Fruit fly (Drosophila melanogaster) whole organism, embryonic: ENCODE results near the gene Prp31.

Experiments
- Atf6 ChIP-seq: fragments of 200-800 bp; sonication (Bioruptor generic); IDR thresholded peaks from 2 replicates; pipeline ENCODE4 v1.3.6; 2022; ENCODE audit warnings: missing biosample characterization, missing genetic modification characterization
- Bgb ChIP-seq: fragments of 200-800 bp; sonication (Bioruptor generic); IDR thresholded peaks from 2 replicates; pipeline ENCODE4 v1.3.6; 2022; ENCODE audit warnings: missing biosample characterization, missing genetic modification characterization; ENCODE audit not compliant: partially characterized antibody
- CG10274 ChIP-seq: fragments of 200-800 bp; sonication (Bioruptor generic); optimal IDR thresholded peaks from 3 replicates; lab custom pipeline; 2017; ENCODE audit warnings: missing biosample characterization, mild to moderate bottlenecking, missing genetic modification characterization
- CG11398 ChIP-seq: fragments of 200-800 bp; sonication (Bioruptor generic); optimal IDR thresholded peaks from 2 replicates; lab custom pipeline; 2016; ENCODE audit warnings: missing biosample characterization, missing genetic modification characterization
- CG12299 ChIP-seq: fragments of 200-800 bp; sonication (Bioruptor generic); optimal IDR thresholded peaks from 2 replicates; lab custom pipeline; 2018; ENCODE audit warnings: missing biosample characterization, mild to moderate bottlenecking, missing genetic modification characterization
- CG12769 ChIP-seq: fragments of 200-800 bp; sonication (Bioruptor generic); optimal IDR thresholded peaks from 2 replicates; lab custom pipeline; 2019; ENCODE audit warnings: missing biosample characterization, mild to moderate bottlenecking, missing genetic modification characterization, moderate library complexity
- CG13287 ChIP-seq: fragments of 200-800 bp; sonication (Bioruptor generic); IDR thresholded peaks from 2 replicates; pipeline ENCODE4 v1.3.6; 2022; ENCODE audit warnings: missing biosample characterization, missing genetic modification characterization; ENCODE audit not compliant: partially characterized antibody
- CG15479 ChIP-seq: fragments of 200-800 bp; sonication (Bioruptor generic); optimal IDR thresholded peaks from 3 replicates; lab custom pipeline; 2019; ENCODE audit warnings: missing biosample characterization, mild to moderate bottlenecking, missing genetic modification characterization, moderate library complexity
- CG15514 ChIP-seq: fragments of 200-800 bp; sonication (Bioruptor generic); optimal IDR thresholded peaks from 3 replicates; lab custom pipeline; 2017; ENCODE audit warnings: missing biosample characterization, missing genetic modification characterization, mild to moderate bottlenecking, moderate library complexity, missing genetic modification reagents
- CG16813 ChIP-seq: fragments of 200-800 bp; sonication (Bioruptor generic); IDR thresholded peaks from 3 replicates; pipeline ENCODE4 v1.3.6; 2022; ENCODE audit warnings: missing biosample characterization, missing genetic modification characterization; ENCODE audit not compliant: partially characterized antibody
- CG17612 ChIP-seq: fragments of 200-800 bp; sonication (Bioruptor generic); IDR thresholded peaks from 2 replicates; pipeline ENCODE4 v1.3.6; 2022; ENCODE audit warnings: missing biosample characterization, missing genetic modification characterization
- CG18262 ChIP-seq: fragments of 200-800 bp; optimal IDR thresholded peaks from 3 replicates; lab custom pipeline; 2019; ENCODE audit warnings: missing biosample characterization, mild to moderate bottlenecking, missing genetic modification characterization, moderate library complexity
- CG3163 ChIP-seq: fragments of 200-800 bp; sonication (Bioruptor generic); optimal IDR thresholded peaks from 3 replicates; lab custom pipeline; 2016; ENCODE audit warnings: missing biosample characterization, missing genetic modification characterization
- CG34224 ChIP-seq: fragments of 200-800 bp; sonication (Bioruptor generic); IDR thresholded peaks from 3 replicates; pipeline ENCODE4 v1.3.6; 2022; ENCODE audit warnings: missing biosample characterization, missing genetic modification characterization; ENCODE audit not compliant: partially characterized antibody
- CG8089 ChIP-seq: fragments of 200-800 bp; sonication (Bioruptor generic); optimal IDR thresholded peaks from 3 replicates; lab custom pipeline; 2016; ENCODE audit warnings: missing biosample characterization, missing genetic modification characterization
- CG9876 ChIP-seq: fragments of 200-800 bp; sonication (Bioruptor generic); optimal IDR thresholded peaks from 2 replicates; lab custom pipeline; 2016; ENCODE audit warnings: missing biosample characterization, missing genetic modification characterization
- CrebB ChIP-seq: fragments of 200-800 bp; sonication (Bioruptor generic); optimal IDR thresholded peaks from 3 replicates; lab custom pipeline; 2018; ENCODE audit warnings: missing biosample characterization, mild to moderate bottlenecking, missing genetic modification characterization
- D ChIP-seq, 2 experiments: fragments of 200-800 bp in 1 of 2; fragments of >200 bp in 1 of 2; sonication (Bioruptor generic) in 1 of 2; optimal IDR thresholded peaks; 2 replicates in 1 of 2; 3 replicates in 1 of 2; lab custom pipeline; 2017; ENCODE audit warnings: mild to moderate bottlenecking in 1 of 2, missing biosample characterization in 1 of 2, missing genetic modification characterization in 1 of 2, missing genetic modification reagents in 1 of 2
- Dll ChIP-seq: fragments of 200-800 bp; sonication (Bioruptor generic); IDR thresholded peaks from 4 replicates; pipeline ENCODE4 v1.3.6; 2022; ENCODE audit warnings: missing biosample characterization, missing genetic modification characterization; ENCODE audit not compliant: partially characterized antibody
- Drgx ChIP-seq: fragments of 200-800 bp; sonication (Bioruptor generic); IDR thresholded peaks from 2 replicates; pipeline ENCODE4 v1.3.6; 2022; ENCODE audit warnings: missing biosample characterization, missing genetic modification characterization
- Gsc ChIP-seq: fragments of 200-800 bp; sonication (Bioruptor generic); IDR thresholded peaks from 2 replicates; pipeline ENCODE4 v1.3.6; 2022; ENCODE audit warnings: missing biosample characterization, missing genetic modification characterization
- Hr39 ChIP-seq: fragments of >200 bp; optimal IDR thresholded peaks from 2 replicates; lab custom pipeline; 2017
- Hr78 ChIP-seq, 2 experiments: fragments of 200-800 bp in 1 of 2; fragments of >200 bp in 1 of 2; sonication (Bioruptor generic) in 1 of 2; optimal IDR thresholded peaks; 2 replicates each; lab custom pipeline; 2017 to 2019; ENCODE audit warnings: missing biosample characterization in 2 of 2, missing genetic modification characterization in 2 of 2, mild to moderate bottlenecking in 1 of 2, moderate library complexity in 1 of 2
- Jarid2 ChIP-seq: fragments of 200-800 bp; sonication (Bioruptor generic); optimal IDR thresholded peaks from 3 replicates; lab custom pipeline; 2017; ENCODE audit warnings: mild to moderate bottlenecking, missing biosample characterization, missing genetic modification reagents, missing genetic modification characterization
- Myb ChIP-seq: fragments of 200-800 bp; sonication (Bioruptor generic); optimal IDR thresholded peaks from 2 replicates; lab custom pipeline; 2016; ENCODE audit warnings: missing biosample characterization, missing genetic modification characterization
- NFAT ChIP-seq: fragments of 200-800 bp; sonication (Bioruptor generic); IDR thresholded peaks from 2 replicates; pipeline ENCODE4 v1.3.6; 2022; ENCODE audit warnings: missing biosample characterization, missing genetic modification characterization
- NK7.1 ChIP-seq: fragments of 200-800 bp; sonication (Bioruptor generic); optimal IDR thresholded peaks from 3 replicates; lab custom pipeline; 2016; ENCODE audit warnings: missing biosample characterization, missing genetic modification characterization
- Opbp ChIP-seq: fragments of 200-800 bp; sonication (Bioruptor generic); IDR thresholded peaks from 3 replicates; pipeline ENCODE4 v1.3.6; 2022; ENCODE audit warnings: missing biosample characterization, missing genetic modification characterization; ENCODE audit not compliant: partially characterized antibody
- Pdp1 ChIP-seq, 2 experiments: fragments of 200-800 bp; sonication (Bioruptor generic); optimal IDR thresholded peaks; 3 replicates each; lab custom pipeline; 2016; ENCODE audit warnings: missing biosample characterization in 2 of 2, missing genetic modification characterization in 2 of 2, mild to moderate bottlenecking in 1 of 2, moderate library complexity in 1 of 2
- Trl ChIP-seq, 3 experiments: fragments of >200 bp in 2 of 3; fragments of 200-800 bp in 1 of 3; sonication (Bioruptor generic) in 1 of 3; optimal IDR thresholded peaks; 2 replicates in 1 of 3; 3 replicates in 2 of 3; lab custom pipeline; 2016 to 2017; ENCODE audit warnings: missing biosample characterization in 1 of 3, missing genetic modification characterization in 1 of 3
- Usf ChIP-seq: fragments of 200-800 bp; sonication (Bioruptor generic); optimal IDR thresholded peaks from 2 replicates; lab custom pipeline; 2017; ENCODE audit warnings: missing genotype, missing biosample characterization, missing genetic modification characterization
- amos ChIP-seq: fragments of 200-800 bp; sonication (Bioruptor generic); IDR thresholded peaks from 2 replicates; pipeline ENCODE4 v1.3.6; 2022; ENCODE audit warnings: missing biosample characterization, missing genetic modification characterization; ENCODE audit not compliant: partially characterized antibody
- ap ChIP-seq: fragments of 200-800 bp; sonication (Bioruptor generic); IDR thresholded peaks from 2 replicates; pipeline ENCODE4 v1.3.6; 2022; ENCODE audit warnings: missing biosample characterization, missing genetic modification characterization
- bbx ChIP-seq: fragments of 200-800 bp; sonication (Bioruptor generic); IDR thresholded peaks from 2 replicates; pipeline ENCODE4 v1.3.6; 2022; ENCODE audit warnings: missing biosample characterization, missing genetic modification characterization; ENCODE audit not compliant: partially characterized antibody
- emc ChIP-seq: fragments of 200-800 bp; sonication (Bioruptor generic); optimal IDR thresholded peaks from 2 replicates; lab custom pipeline; 2016; ENCODE audit warnings: missing biosample characterization, missing genetic modification characterization
- fd102C ChIP-seq: fragments of 200-800 bp; sonication (Bioruptor generic); optimal IDR thresholded peaks from 2 replicates; lab custom pipeline; 2018; ENCODE audit warnings: missing biosample characterization, mild to moderate bottlenecking, missing genetic modification characterization, moderate library complexity
- kni ChIP-seq: fragments of 200-800 bp; sonication (Bioruptor generic); optimal IDR thresholded peaks from 3 replicates; lab custom pipeline; 2017; ENCODE audit warnings: mild to moderate bottlenecking, missing biosample characterization, missing genetic modification reagents, missing genetic modification characterization
- otp ChIP-seq: fragments of 200-800 bp; sonication (Bioruptor generic); IDR thresholded peaks from 3 replicates; pipeline ENCODE4, ENCODE4 v1.3.6; 2022; ENCODE audit warnings: missing biosample characterization, missing genetic modification characterization
- pb ChIP-seq: fragments of 200-800 bp; sonication (Bioruptor generic); optimal IDR thresholded peaks from 3 replicates; lab custom pipeline; 2016; ENCODE audit warnings: missing biosample characterization, missing genetic modification characterization
- salm ChIP-seq: fragments of 200-800 bp; sonication (Bioruptor generic); optimal IDR thresholded peaks from 2 replicates; lab custom pipeline; 2018; ENCODE audit warnings: missing biosample characterization, mild to moderate bottlenecking, missing genetic modification characterization
- sd ChIP-seq: fragments of 200-800 bp; sonication (Bioruptor generic); optimal IDR thresholded peaks from 3 replicates; lab custom pipeline; 2018; ENCODE audit warnings: missing biosample characterization, mild to moderate bottlenecking, missing genetic modification characterization, moderate library complexity
- so ChIP-seq: fragments of 200-800 bp; sonication (Bioruptor generic); IDR thresholded peaks from 3 replicates; pipeline ENCODE4 v1.3.6; 2022; ENCODE audit warnings: missing biosample characterization, missing genetic modification characterization
- sob ChIP-seq: fragments of 200-800 bp; sonication (Bioruptor generic); IDR thresholded peaks from 2 replicates; pipeline ENCODE4 v1.3.6; 2022; ENCODE audit warnings: missing biosample characterization, missing genetic modification characterization
- tin ChIP-seq: fragments of 200-800 bp; sonication (Bioruptor generic); optimal IDR thresholded peaks from 3 replicates; lab custom pipeline; 2016; ENCODE audit warnings: missing biosample characterization, missing genetic modification characterization
- tll ChIP-seq, 2 experiments: fragments of 200-800 bp in 1 of 2; fragments of >200 bp in 1 of 2; sonication (Bioruptor generic) in 1 of 2; optimal IDR thresholded peaks; 2 replicates each; lab custom pipeline; 2017 to 2019; ENCODE audit warnings: missing biosample characterization in 2 of 2, missing genetic modification characterization in 2 of 2, mild to moderate bottlenecking in 1 of 2, moderate library complexity in 1 of 2
- tup ChIP-seq: fragments of 200-800 bp; sonication (Bioruptor generic); optimal IDR thresholded peaks from 2 replicates; lab custom pipeline; 2016; ENCODE audit warnings: missing biosample characterization, mild to moderate bottlenecking, missing genetic modification characterization, moderate library complexity
- z ChIP-seq: fragments of 200-800 bp; sonication (Bioruptor generic); IDR thresholded peaks from 3 replicates; pipeline ENCODE4 v1.3.6; 2022; ENCODE audit warnings: missing biosample characterization, missing genetic modification characterization

Prp31 gene

dm6 chr3L:15125077-15125652, 33.7 kb upstream of the Prp31 start, which contains the start of gene CG16959:
Gene CG16959, minus strand, starts transcription at chr3L:15125321.
- TF ChIP-seq fd102C (GFP tag; lab: Kevin White, UChicago) = no peak
- TF ChIP-seq CG11398 = no peak
- no peak for TF ChIP-seq ap (GFP tag; lab: Robert Waterston, UW)
- peak; percentile 27; the same call in 1 of the 2 replicates for TF ChIP-seq Bgb
- TF ChIP-seq kni = peak; percentile 91
- TF ChIP-seq pb (GFP tag; lab: Kevin White, UChicago) = peak; percentile 11
- TF ChIP-seq bbx (GFP tag; lab: Robert Waterston, UW) = peak; percentile 12; the same call in 1 of the 2 replicates
- TF ChIP-seq CG8089 (GFP tag; lab: Kevin White, UChicago) = no peak
- TF ChIP-seq emc (GFP tag; lab: Kevin White, UChicago) = no peak
- peak; percentile 30; the same call in 1 of the 2 replicates for TF ChIP-seq amos (GFP tag; lab: Robert Waterston, UW)
- TF ChIP-seq NK7.1 (GFP tag; lab: Kevin White, UChicago) = no peak
- no peak for TF ChIP-seq CG16813 (GFP tag; lab: Robert Waterston, UW)
- TF ChIP-seq Gsc (GFP tag; lab: Robert Waterston, UW) = no peak
- peak; percentile 50 for TF ChIP-seq Jarid2 (GFP tag; lab: Kevin White, UChicago)
- peak; percentile 14 for TF ChIP-seq CG10274 (GFP tag; lab: Kevin White, UChicago)
- TF ChIP-seq z (GFP tag; lab: Robert Waterston, UW) = 0 out of 3 replicates have a peak, but pooled peaks have one; percentile 17
- TF ChIP-seq Hr78 (GFP tag; optimal IDR thresholded peaks at IDR 0.05; lab: Kevin White, UChicago) = peak in 1 of 2 experiments; percentile 64
- TF ChIP-seq salm (tag; lab: Kevin White, UChicago) = no peak
- TF ChIP-seq CG13287 (GFP tag; lab: Robert Waterston, UW) = peak; percentile 50; the same call in 1 of the 2 replicates
- peak; percentile 47; the same call in 1 of the 4 replicates for TF ChIP-seq Dll (GFP tag; lab: Robert Waterston, UW)
- no peak for TF ChIP-seq CG17612
- TF ChIP-seq CG12769 = peak; percentile 79
- TF ChIP-seq Opbp = 0 out of 3 replicates have a peak, but pooled peaks have one; percentile 35
- no peak for TF ChIP-seq CG9876 (GFP tag; lab: Kevin White, UChicago)
- TF ChIP-seq CG15479 (GFP tag; lab: Kevin White, UChicago) = peak; percentile 55
- peak; percentile 50 to 55 for TF ChIP-seq Trl (optimal IDR thresholded peaks at IDR 0.05; lab: Kevin White, UChicago)
- no peak for TF ChIP-seq Trl (GFP tag; optimal IDR thresholded peaks at IDR 0.05; lab: Kevin White, UChicago)
- TF ChIP-seq tin (GFP tag; lab: Kevin White, UChicago) = no peak
- TF ChIP-seq NFAT (GFP tag; lab: Robert Waterston, UW) = 0 out of 2 replicates have a peak, but pooled peaks have one; percentile 2
- TF ChIP-seq Myb (GFP tag; lab: Kevin White, UChicago) = no peak
- no peak for TF ChIP-seq Usf (GFP tag; lab: Kevin White, UChicago)
- TF ChIP-seq sob = no peak
- TF ChIP-seq CrebB = peak; percentile 22
- TF ChIP-seq Drgx (GFP tag; lab: Robert Waterston, UW) = peak; percentile 21; the same call in 1 of the 2 replicates
- TF ChIP-seq CG15514 (GFP tag; lab: Kevin White, UChicago) = peak; percentile 27
- TF ChIP-seq so = no peak
- no peak for TF ChIP-seq sd (tag; lab: Kevin White, UChicago)
- TF ChIP-seq otp (GFP tag; lab: Robert Waterston, UW) = peak; percentile 42; the same call in 1 of the 3 replicates
- no peak for TF ChIP-seq Hr39 (lab: Kevin White, UChicago)
- no peak for TF ChIP-seq tll (GFP tag; optimal IDR thresholded peaks at IDR 0.05; lab: Kevin White, UChicago)
- no peak for TF ChIP-seq Pdp1 (GFP tag; optimal IDR thresholded peaks at IDR 0.05; lab: Kevin White, UChicago)
- TF ChIP-seq D (optimal IDR thresholded peaks at IDR 0.05; lab: Kevin White, UChicago) = peak; percentile 81
- TF ChIP-seq D (GFP tag; optimal IDR thresholded peaks at IDR 0.05; lab: Kevin White, UChicago) = no peak
- TF ChIP-seq tup (GFP tag; lab: Kevin White, UChicago) = no peak
- TF ChIP-seq Atf6 (GFP tag; lab: Robert Waterston, UW) = peak; percentile 43; the same call in 1 of the 2 replicates
- no peak for TF ChIP-seq CG18262 (tag; lab: Kevin White, UChicago)
- TF ChIP-seq CG3163 (GFP tag; lab: Kevin White, UChicago) = peak; percentile 71
- peak; percentile 30; the same call in 1 of the 3 replicates for TF ChIP-seq CG34224
- no peak for TF ChIP-seq CG12299 (tag; lab: Kevin White, UChicago)
